Worm (Caenorhabditis elegans) whole organism, L4 larva: Measurements from ENCODE around the gene C45B11.6.

Source experiments
- D1046.2 ChIP-seq: fragments of 200-800 bp; sonication (Bioruptor generic); IDR thresholded peaks from 2 replicates; pipeline ENCODE4 v1.3.6; 2022; ENCODE audit warnings: missing genetic modification characterization, missing compliant biosample characterization
- F10B5.3 ChIP-seq: sonication (generic microtip); optimal IDR thresholded peaks from 2 replicates; lab custom pipeline; 2016; ENCODE audit warnings: mild to moderate bottlenecking, missing genetic modification characterization, missing compliant biosample characterization
- F37D6.2 ChIP-seq: sonication (generic microtip); optimal IDR thresholded peaks from 2 replicates; lab custom pipeline; 2016; ENCODE audit warnings: mild to moderate bottlenecking, missing genetic modification characterization, missing compliant biosample characterization
- F49E8.2 ChIP-seq: sonication (generic microtip); optimal IDR thresholded peaks from 2 replicates; lab custom pipeline; 2016; ENCODE audit warnings: missing compliant biosample characterization, mild to moderate bottlenecking, missing genetic modification characterization, borderline replicate concordance
- ZK546.5 ChIP-seq, 2 experiments: sonication (generic microtip); optimal IDR thresholded peaks; 2 replicates each; lab custom pipeline; 2017; ENCODE audit warnings: missing biosample characterization in 2 of 2, missing genetic modification characterization in 2 of 2
- aha-1 ChIP-seq: fragments of 150-350 bp; peaks from one replicate; lab custom pipeline; 2014; ENCODE audit warnings: missing biosample characterization, missing genetic modification characterization
- aly-2 ChIP-seq: sonication (generic microtip); optimal IDR thresholded peaks from 2 replicates; lab custom pipeline; 2018; ENCODE audit warnings: missing biosample characterization, missing genetic modification characterization
- arid-1 ChIP-seq: fragments of 200-800 bp; sonication (Bioruptor generic); conservative IDR thresholded peaks from 2 replicates; pipeline ENCODE4 v1.3.6; 2022; ENCODE audit warnings: missing genetic modification reagents, missing genetic modification characterization, missing compliant biosample characterization
- attf-4 ChIP-seq: sonication (generic microtip); optimal IDR thresholded peaks from 3 replicates; lab custom pipeline; 2017; ENCODE audit warnings: missing biosample characterization, missing genetic modification characterization
- ceh-62 ChIP-seq: sonication (generic microtip); optimal IDR thresholded peaks from 2 replicates; lab custom pipeline; 2017; ENCODE audit warnings: missing biosample characterization, missing genetic modification characterization
- ces-1 ChIP-seq: fragments of 150-350 bp; sonication (generic microtip); optimal IDR thresholded peaks from 4 replicates; lab custom pipeline; 2014; ENCODE audit warnings: missing biosample characterization, missing genetic modification reagents, missing genetic modification characterization
- cey-2 ChIP-seq: sonication (generic microtip); optimal IDR thresholded peaks from 3 replicates; lab custom pipeline; 2017; ENCODE audit warnings: missing genetic modification characterization, mild to moderate bottlenecking, missing compliant biosample characterization, antibody characterized with exemption, borderline replicate concordance; ENCODE audit not compliant: insufficient read depth
- daf-16 ChIP-seq, 3 experiments: sonication (generic microtip); optimal IDR thresholded peaks; 2 replicates each; lab custom pipeline; 2016 to 2017; ENCODE audit warnings: missing genetic modification characterization in 3 of 3, missing genetic modification reagents in 3 of 3, mild to moderate bottlenecking in 2 of 3, missing compliant biosample characterization in 2 of 3, missing biosample characterization in 1 of 3, moderate library complexity in 1 of 3
- daf-19 ChIP-seq: fragments of 200-800 bp; sonication (Bioruptor generic); conservative IDR thresholded peaks from 2 replicates; pipeline ENCODE4 v1.3.6; 2022; ENCODE audit warnings: missing genetic modification characterization, missing compliant biosample characterization
- daf-8 ChIP-seq: fragments of 200-800 bp; sonication (Bioruptor generic); IDR thresholded peaks from 2 replicates; pipeline ENCODE4 v1.3.6; 2022; ENCODE audit warnings: missing genetic modification characterization, missing compliant biosample characterization
- dmd-6 ChIP-seq: fragments of 200-800 bp; sonication (Bioruptor generic); IDR thresholded peaks from 2 replicates; pipeline ENCODE4 v1.3.6; 2022; ENCODE audit warnings: missing genetic modification reagents, missing genetic modification characterization, missing compliant biosample characterization
- dmd-8 ChIP-seq: fragments of 200-800 bp; sonication (Bioruptor generic); IDR thresholded peaks from 2 replicates; pipeline ENCODE4 v1.3.6; 2022; ENCODE audit warnings: missing genetic modification characterization, missing compliant biosample characterization
- dve-1 ChIP-seq: sonication (generic microtip); optimal IDR thresholded peaks from 2 replicates; lab custom pipeline; 2017; ENCODE audit warnings: antibody characterized with exemption, mild to moderate bottlenecking, missing genetic modification characterization, missing compliant biosample characterization; ENCODE audit not compliant: insufficient read depth
- gei-8 ChIP-seq: fragments of 200-800 bp; sonication (Bioruptor generic); optimal IDR thresholded peaks from 2 replicates; lab custom pipeline; 2018; ENCODE audit warnings: mild to moderate bottlenecking, missing genetic modification characterization, missing compliant biosample characterization
- hlh-30 ChIP-seq: sonication (generic microtip); optimal IDR thresholded peaks from 2 replicates; lab custom pipeline; 2017; ENCODE audit warnings: antibody characterized with exemption, mild to moderate bottlenecking, missing genetic modification characterization, missing compliant biosample characterization; ENCODE audit not compliant: insufficient read depth
- jun-1 ChIP-seq: fragments of 150-350 bp; optimal IDR thresholded peaks from 2 replicates; lab custom pipeline; 2014; ENCODE audit warnings: missing biosample characterization, missing genetic modification reagents, missing genetic modification characterization
- lim-7 ChIP-seq: fragments of 200-800 bp; sonication (Bioruptor generic); IDR thresholded peaks from 2 replicates; pipeline ENCODE4 v1.3.6; 2022; ENCODE audit warnings: missing genetic modification characterization, missing compliant biosample characterization
- lin-1 ChIP-seq: fragments of 200-800 bp; sonication (Bioruptor generic); IDR thresholded peaks from 2 replicates; pipeline ENCODE4 v1.3.6; 2022; ENCODE audit warnings: missing genetic modification reagents, missing genetic modification characterization, missing compliant biosample characterization
- lin-38 ChIP-seq: fragments of 200-800 bp; sonication (Bioruptor generic); IDR thresholded peaks from 2 replicates; pipeline ENCODE4 v1.3.6; 2022; ENCODE audit warnings: missing genetic modification reagents, missing genetic modification characterization, missing compliant biosample characterization
- lsy-2 ChIP-seq, 2 experiments: fragments of 150-350 bp in 1 of 2; sonication (generic microtip) in 1 of 2; optimal IDR thresholded peaks; 2 replicates each; lab custom pipeline; 2014 to 2017; ENCODE audit warnings: missing biosample characterization in 2 of 2, missing genetic modification characterization in 2 of 2
- madf-5 ChIP-seq, 2 experiments: fragments of 200-800 bp; sonication (Bioruptor generic); IDR thresholded peaks; 2 replicates each; pipeline ENCODE4 v1.3.6; 2022; ENCODE audit warnings: missing compliant biosample characterization in 2 of 2, missing genetic modification characterization in 2 of 2
- madf-9 ChIP-seq: fragments of 200-800 bp; sonication (Bioruptor generic); conservative IDR thresholded peaks from 2 replicates; pipeline ENCODE4 v1.3.6; 2022; ENCODE audit warnings: missing genetic modification reagents, missing genetic modification characterization, missing compliant biosample characterization
- mdl-1 ChIP-seq, 2 experiments: fragments of 150-350 bp in 1 of 2; sonication (generic microtip) in 1 of 2; optimal IDR thresholded peaks; 2 replicates each; lab custom pipeline; 2014 to 2017; ENCODE audit warnings: missing biosample characterization in 2 of 2, missing genetic modification characterization in 2 of 2
- mes-2 ChIP-seq: sonication (generic microtip); optimal IDR thresholded peaks from 2 replicates; lab custom pipeline; 2016; ENCODE audit warnings: missing genotype, mild to moderate bottlenecking, missing genetic modification characterization, missing compliant biosample characterization; ENCODE audit not compliant: poor library complexity, severe bottlenecking
- mxl-3 ChIP-seq: fragments of 200-800 bp; sonication (Bioruptor generic); optimal IDR thresholded peaks from 2 replicates; lab custom pipeline; 2018; ENCODE audit warnings: mild to moderate bottlenecking, missing genetic modification characterization, missing compliant biosample characterization
- nhr-28 ChIP-seq: fragments of 150-350 bp; optimal IDR thresholded peaks from 2 replicates; lab custom pipeline; 2014; ENCODE audit warnings: missing biosample characterization, missing genetic modification characterization
- nhr-42 ChIP-seq: fragments of 200-800 bp; sonication (Bioruptor generic); IDR thresholded peaks from 2 replicates; pipeline ENCODE4 v1.3.6; 2022; ENCODE audit warnings: missing genetic modification characterization, missing compliant biosample characterization
- nhr-77 ChIP-seq: fragments of 150-350 bp; optimal IDR thresholded peaks from 2 replicates; lab custom pipeline; 2014; ENCODE audit warnings: missing biosample characterization, missing genetic modification characterization
- php-3 ChIP-seq: fragments of 200-800 bp; sonication (Bioruptor generic); IDR thresholded peaks from 2 replicates; pipeline ENCODE4 v1.3.6; 2022; ENCODE audit warnings: missing genetic modification reagents, missing genetic modification characterization, missing compliant biosample characterization
- pqm-1 ChIP-seq: sonication (generic microtip); optimal IDR thresholded peaks from 2 replicates; lab custom pipeline; 2017; ENCODE audit warnings: missing biosample characterization, missing genetic modification characterization
- set-16 ChIP-seq: fragments of 200-800 bp; sonication (Bioruptor generic); IDR thresholded peaks from 2 replicates; pipeline ENCODE4 v1.3.6; 2022; ENCODE audit warnings: missing genetic modification reagents, missing genetic modification characterization, missing compliant biosample characterization
- snpc-1.2 ChIP-seq: fragments of 200-800 bp; sonication (Bioruptor generic); IDR thresholded peaks from 2 replicates; pipeline ENCODE4 v1.3.6; 2022; ENCODE audit warnings: missing genetic modification reagents, missing genetic modification characterization, missing compliant biosample characterization
- tra-1 ChIP-seq: fragments of 200-800 bp; sonication (Bioruptor generic); IDR thresholded peaks from 2 replicates; pipeline ENCODE4 v1.3.6; 2022; ENCODE audit warnings: missing genetic modification reagents, missing genetic modification characterization, missing compliant biosample characterization
- unc-39 ChIP-seq: sonication (generic microtip); optimal IDR thresholded peaks from 2 replicates; lab custom pipeline; 2017; ENCODE audit warnings: missing biosample characterization, missing genetic modification characterization
- unc-62 ChIP-seq, 3 experiments: fragments of 150-350 bp in 1 of 3; sonication (generic microtip); optimal IDR thresholded peaks in 2 of 3; peaks in 1 of 3; 1 replicate in 1 of 3; 2 replicates in 2 of 3; lab custom pipeline; 2014 to 2017; ENCODE audit warnings: missing biosample characterization in 3 of 3, missing genetic modification characterization in 3 of 3, missing genetic modification reagents in 3 of 3, missing genotype in 1 of 3
- zfp-2 ChIP-seq: sonication (generic microtip); optimal IDR thresholded peaks from 2 replicates; lab custom pipeline; 2016; ENCODE audit warnings: mild to moderate bottlenecking, missing genetic modification characterization, missing compliant biosample characterization
- ztf-7 ChIP-seq: fragments of 150-350 bp; optimal IDR thresholded peaks from 2 replicates; lab custom pipeline; 2014; ENCODE audit warnings: missing biosample characterization, missing genetic modification characterization

C45B11.6 gene

DNA sequence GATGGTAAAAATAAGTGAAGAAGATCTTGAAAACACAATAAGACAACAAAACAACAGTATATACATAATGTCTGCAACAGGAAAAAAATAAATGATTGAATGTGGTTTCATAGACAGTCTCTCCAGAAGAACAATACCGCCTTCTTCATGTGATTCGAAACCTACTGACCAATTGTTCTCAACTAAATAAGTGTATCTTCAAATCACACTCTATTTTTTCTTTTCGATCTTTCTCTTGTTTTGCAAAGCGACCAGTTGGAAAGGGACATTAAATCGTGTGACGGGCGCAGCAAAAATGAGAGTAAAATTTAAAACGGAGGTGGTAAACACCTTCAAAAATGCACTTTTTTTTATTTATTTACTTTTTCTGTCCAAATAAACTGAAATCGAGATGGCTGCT lies 18.0 kb downstream of the C45B11.6 start:
- TF ChIP-seq zfp-2 (tag; lab: Kevin White, UChicago) (no peak), lsy-2 (tag; optimal IDR thresholded peaks at IDR 0.05; lab: Kevin White, UChicago) (no peak), unc-62 (GFP tag; optimal IDR thresholded peaks at IDR 0.05 in 1 of 2; lab: Kevin White, UChicago) (peak in 1 of 2 experiments; percentile 81), unc-62 (tag; optimal IDR thresholded peaks at IDR 0.05; lab: Kevin White, UChicago) (no peak), hlh-30 (tag; lab: Kevin White, UChicago) (peak; percentile 62), daf-16 (GFP tag; optimal IDR thresholded peaks at IDR 0.05; lab: Kevin White, UChicago) (peak in 1 of 2 experiments; percentile 65), daf-16 (tag; optimal IDR thresholded peaks at IDR 0.05; lab: Kevin White, UChicago) (no peak), mdl-1 (tag; optimal IDR thresholded peaks at IDR 0.05; lab: Kevin White, UChicago) (peak in 1 of 2 experiments; percentile 14)

ce11 chrV:11063115-11063514 lies 19.2 kb downstream of the C45B11.6 start, which contains the start of gene T04C12.9:
T04C12.9 (minus strand) TSS chrV:11063215.
- TF ChIP-seq mxl-3: no peak
- no peak for TF ChIP-seq mdl-1 (tag; optimal IDR thresholded peaks at IDR 0.05; lab: Kevin White, UChicago)
- TF ChIP-seq unc-62 (GFP tag; optimal IDR thresholded peaks at IDR 0.05 in 1 of 2; lab: Kevin White, UChicago): peak in 1 of 2 experiments; percentile 4
- TF ChIP-seq unc-62 (tag; optimal IDR thresholded peaks at IDR 0.05; lab: Kevin White, UChicago): no peak
- peak; percentile 23 for TF ChIP-seq aha-1 (tag; lab: Kevin White, UChicago)
- TF ChIP-seq ZK546.5 (tag; optimal IDR thresholded peaks at IDR 0.05; lab: Kevin White, UChicago): no peak
- TF ChIP-seq nhr-42 (GFP tag; lab: Robert Waterston, UW): no peak

- TF ChIP-seq F49E8.2 (tag; lab: Kevin White, UChicago) (no peak), ceh-62 (tag; lab: Kevin White, UChicago) (no peak), daf-16 (GFP tag; optimal IDR thresholded peaks at IDR 0.05; lab: Kevin White, UChicago) (no peak), daf-16 (tag; optimal IDR thresholded peaks at IDR 0.05; lab: Kevin White, UChicago) (no peak), lin-1 (GFP tag; lab: Robert Waterston, UW) (no peak), gei-8 (GFP tag; lab: Kevin White, UChicago) (no peak), cey-2 (no peak), lin-38 (GFP tag; lab: Robert Waterston, UW) (no peak)
These were observed 21.6 kb downstream of the C45B11.6 start, which contains the start of gene nlp-80 for ce11 chrV:11065513-11065912. nlp-80 (minus strand) TSS chrV:11065613.

DNA sequence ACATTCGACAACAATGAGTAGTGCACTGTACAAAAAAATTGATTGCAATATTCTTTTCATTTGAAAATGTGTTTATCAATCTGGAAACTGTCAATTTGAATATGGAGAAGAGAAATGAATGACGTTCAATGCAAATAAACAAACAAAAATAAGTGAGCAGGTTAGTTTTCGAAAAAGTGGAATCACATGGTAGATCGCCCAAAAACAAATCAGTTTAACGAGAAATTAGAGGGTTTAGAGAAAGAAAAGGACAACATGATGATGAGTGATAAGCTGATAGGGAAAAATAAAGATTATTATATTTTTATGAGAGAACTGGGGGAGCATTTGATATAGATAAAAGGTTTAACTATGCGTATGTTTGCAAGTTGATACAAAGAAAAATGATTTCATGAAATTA lies 25.4 kb downstream of the C45B11.6 start, which contains the start of gene T04C12.8:
Gene T04C12.8, minus strand, starts transcription at position 82 of the 400 bp plus-strand sequence.
- no peak for TF ChIP-seq snpc-1.2 (GFP tag; lab: Robert Waterston, UW)
- TF ChIP-seq F10B5.3 (tag; lab: Kevin White, UChicago): no peak
- no peak for TF ChIP-seq aly-2 (tag; lab: Kevin White, UChicago)
- no peak for TF ChIP-seq arid-1 (GFP tag; lab: Robert Waterston, UW)
- TF ChIP-seq mes-2: no peak
- no peak for TF ChIP-seq cey-2
- peak; percentile 92 for TF ChIP-seq dmd-6 (GFP tag; lab: Robert Waterston, UW)
- peak; percentile 96 for TF ChIP-seq dve-1 (tag; lab: Kevin White, UChicago)
- peak; percentile 69 for TF ChIP-seq hlh-30 (tag; lab: Kevin White, UChicago)
- no peak for TF ChIP-seq daf-19 (GFP tag; lab: Robert Waterston, UW)
- no peak for TF ChIP-seq ztf-7 (tag; lab: Kevin White, UChicago)
- no peak for TF ChIP-seq jun-1 (tag; lab: Kevin White, UChicago)
- peak; percentile 86 for TF ChIP-seq nhr-28 (tag; lab: Kevin White, UChicago)
- no peak for TF ChIP-seq D1046.2
- peak; percentile 61; the same call in 1 of the 2 replicates for TF ChIP-seq tra-1 (GFP tag; lab: Robert Waterston, UW)
- TF ChIP-seq unc-39: no peak
- TF ChIP-seq nhr-42 (GFP tag; lab: Robert Waterston, UW): 0 out of 2 replicates have a peak, but pooled peaks have one; percentile 5
- TF ChIP-seq nhr-77: peak; percentile 92
- no peak for TF ChIP-seq madf-9 (GFP tag; lab: Robert Waterston, UW)
- no peak for TF ChIP-seq madf-5 (GFP tag; IDR thresholded peaks at IDR 0.05; lab: Robert Waterston, UW)
- peak; percentile 94 for TF ChIP-seq php-3 (GFP tag; lab: Robert Waterston, UW)
- no peak for TF ChIP-seq daf-8
- no peak for TF ChIP-seq F37D6.2 (tag; lab: Kevin White, UChicago)
- TF ChIP-seq ZK546.5 (tag; optimal IDR thresholded peaks at IDR 0.05; lab: Kevin White, UChicago): no peak
- TF ChIP-seq pqm-1: peak; percentile 94
- no peak for TF ChIP-seq lim-7 (GFP tag; lab: Robert Waterston, UW)
- no peak for TF ChIP-seq ces-1 (GFP tag; lab: Kevin White, UChicago)
- no peak for TF ChIP-seq set-16
- TF ChIP-seq dmd-8 (GFP tag; lab: Robert Waterston, UW): no peak
- no peak for TF ChIP-seq attf-4 (tag; lab: Kevin White, UChicago)
